Fruit fly (Drosophila melanogaster) whole organism, embryonic: ENCODE data around the gene Pgd.
A peak's percentile ranks its signal among the peaks of the same experiment; 100 is the strongest.

ENCODE experiments used
- Aef1 ChIP-seq: fragments of 200-800 bp; sonication (Bioruptor generic); IDR thresholded peaks from 3 replicates; pipeline ENCODE4 v1.3.6; 2022; ENCODE audit warnings: missing biosample characterization, missing genetic modification characterization
- Awh ChIP-seq: fragments of 200-800 bp; sonication (Bioruptor generic); IDR thresholded peaks from 2 replicates; pipeline ENCODE4, ENCODE4 v1.3.6; 2022; ENCODE audit warnings: missing biosample characterization, missing genetic modification characterization
- Bgb ChIP-seq: fragments of 200-800 bp; sonication (Bioruptor generic); IDR thresholded peaks from 2 replicates; pipeline ENCODE4 v1.3.6; 2022; ENCODE audit warnings: missing biosample characterization, missing genetic modification characterization; ENCODE audit not compliant: partially characterized antibody
- CG10321 ChIP-seq: fragments of 200-800 bp; sonication (Bioruptor generic); IDR thresholded peaks from 2 replicates; pipeline ENCODE4 v1.3.6; 2022; ENCODE audit warnings: missing biosample characterization, missing genetic modification characterization
- CG11696 ChIP-seq: fragments of 200-800 bp; sonication (Bioruptor generic); IDR thresholded peaks from 2 replicates; pipeline ENCODE4 v1.3.6; 2022; ENCODE audit warnings: missing biosample characterization, missing genetic modification characterization
- CG13894 ChIP-seq: fragments of 200-800 bp; sonication (Bioruptor generic); optimal IDR thresholded peaks from 3 replicates; lab custom pipeline; 2018; ENCODE audit warnings: missing biosample characterization, mild to moderate bottlenecking, missing genetic modification characterization, moderate library complexity
- CG15479 ChIP-seq: fragments of 200-800 bp; sonication (Bioruptor generic); optimal IDR thresholded peaks from 3 replicates; lab custom pipeline; 2019; ENCODE audit warnings: missing biosample characterization, mild to moderate bottlenecking, missing genetic modification characterization, moderate library complexity
- CG15601 ChIP-seq: fragments of 200-800 bp; sonication (Bioruptor generic); optimal IDR thresholded peaks from 3 replicates; lab custom pipeline; 2019; ENCODE audit warnings: missing biosample characterization, mild to moderate bottlenecking, missing genetic modification characterization, moderate library complexity
- CG18476 ChIP-seq: fragments of 200-800 bp; sonication (Bioruptor generic); optimal IDR thresholded peaks from 2 replicates; lab custom pipeline; 2016; ENCODE audit warnings: missing biosample characterization, mild to moderate bottlenecking, missing genetic modification characterization
- CG2202 ChIP-seq: fragments of 200-800 bp; sonication (Bioruptor generic); optimal IDR thresholded peaks from 2 replicates; lab custom pipeline; 2018; ENCODE audit warnings: missing biosample characterization, mild to moderate bottlenecking, missing genetic modification characterization
- CG2712 ChIP-seq: fragments of 200-800 bp; optimal IDR thresholded peaks from 3 replicates; lab custom pipeline; 2019; ENCODE audit warnings: missing biosample characterization, mild to moderate bottlenecking, missing genetic modification characterization, moderate library complexity
- CG32532 ChIP-seq: fragments of 200-800 bp; sonication (Bioruptor generic); IDR thresholded peaks from 2 replicates; pipeline ENCODE4 v1.3.6; 2022; ENCODE audit warnings: missing biosample characterization, missing genetic modification characterization
- CG4282 ChIP-seq: fragments of 200-800 bp; sonication (Bioruptor generic); optimal IDR thresholded peaks from 2 replicates; lab custom pipeline; 2016; ENCODE audit warnings: missing biosample characterization, missing genetic modification characterization
- CG4360 ChIP-seq: fragments of 200-800 bp; sonication (Bioruptor generic); IDR thresholded peaks from 2 replicates; pipeline ENCODE4 v1.3.6; 2022; ENCODE audit warnings: missing biosample characterization, missing genetic modification characterization
- CG4617 ChIP-seq: fragments of 200-800 bp; sonication (Bioruptor generic); optimal IDR thresholded peaks from 3 replicates; lab custom pipeline; 2016; ENCODE audit warnings: missing biosample characterization, missing genetic modification characterization, borderline replicate concordance
- CG6254 ChIP-seq: fragments of 200-800 bp; sonication (Bioruptor generic); optimal IDR thresholded peaks from 3 replicates; lab custom pipeline; 2017; ENCODE audit warnings: mild to moderate bottlenecking, missing biosample characterization, missing genetic modification reagents, missing genetic modification characterization
- CoRest ChIP-seq: fragments of 200-800 bp; sonication (Bioruptor generic); optimal IDR thresholded peaks from 3 replicates; lab custom pipeline; 2018; ENCODE audit warnings: missing biosample characterization, mild to moderate bottlenecking, missing genetic modification characterization, moderate library complexity
- Dek ChIP-seq: fragments of 200-800 bp; sonication (Bioruptor generic); optimal IDR thresholded peaks from 3 replicates; lab custom pipeline; 2019; ENCODE audit warnings: missing biosample characterization, mild to moderate bottlenecking, missing genetic modification characterization, moderate library complexity
- Dll ChIP-seq: fragments of 200-800 bp; sonication (Bioruptor generic); IDR thresholded peaks from 4 replicates; pipeline ENCODE4 v1.3.6; 2022; ENCODE audit warnings: missing biosample characterization, missing genetic modification characterization; ENCODE audit not compliant: partially characterized antibody
- Fer3 ChIP-seq: fragments of 200-800 bp; sonication (Bioruptor generic); optimal IDR thresholded peaks from 2 replicates; lab custom pipeline; 2018; ENCODE audit warnings: missing biosample characterization, mild to moderate bottlenecking, missing genetic modification characterization, moderate library complexity
- HmgD ChIP-seq: fragments of 200-800 bp; sonication (Bioruptor generic); optimal IDR thresholded peaks from 3 replicates; lab custom pipeline; 2016; ENCODE audit warnings: missing biosample characterization, missing genetic modification characterization
- Lpt ChIP-seq: fragments of >200 bp; optimal IDR thresholded peaks from 2 replicates; lab custom pipeline; 2018; ENCODE audit warnings: missing biosample characterization, missing genetic modification characterization
- Myb ChIP-seq: fragments of 200-800 bp; sonication (Bioruptor generic); optimal IDR thresholded peaks from 2 replicates; lab custom pipeline; 2016; ENCODE audit warnings: missing biosample characterization, missing genetic modification characterization
- Neu2 ChIP-seq: fragments of 200-800 bp; sonication (Bioruptor generic); optimal IDR thresholded peaks from 3 replicates; lab custom pipeline; 2016; ENCODE audit warnings: missing biosample characterization, missing genetic modification characterization, borderline replicate concordance
- Optix ChIP-seq: fragments of 200-800 bp; sonication (Bioruptor generic); IDR thresholded peaks from 3 replicates; pipeline ENCODE4 v1.3.6; 2022; ENCODE audit warnings: missing biosample characterization, missing genetic modification characterization
- Rx ChIP-seq: fragments of 200-800 bp; sonication (Bioruptor generic); IDR thresholded peaks from 2 replicates; pipeline ENCODE4 v1.3.6; 2022; ENCODE audit warnings: missing biosample characterization, missing genetic modification characterization
- Scr ChIP-seq: fragments of 200-800 bp; sonication (Bioruptor generic); IDR thresholded peaks from 2 replicates; pipeline ENCODE4 v1.3.6; 2022; ENCODE audit warnings: missing biosample characterization, missing genetic modification characterization; ENCODE audit not compliant: partially characterized antibody
- Sry-β ChIP-seq: fragments of 200-800 bp; sonication (Bioruptor generic); optimal IDR thresholded peaks from 2 replicates; lab custom pipeline; 2018; ENCODE audit warnings: missing biosample characterization, mild to moderate bottlenecking, missing genetic modification characterization, moderate library complexity
- abd-A ChIP-seq: fragments of 200-800 bp; sonication (Bioruptor generic); optimal IDR thresholded peaks from 3 replicates; lab custom pipeline; 2019; ENCODE audit warnings: missing biosample characterization, mild to moderate bottlenecking, missing genetic modification characterization, moderate library complexity
- ac ChIP-seq: fragments of 200-800 bp; sonication (Bioruptor generic); optimal IDR thresholded peaks from 3 replicates; lab custom pipeline; 2017; ENCODE audit warnings: missing biosample characterization, mild to moderate bottlenecking, missing genetic modification characterization
- cato ChIP-seq: fragments of 200-800 bp; sonication (Bioruptor generic); optimal IDR thresholded peaks from 2 replicates; lab custom pipeline; 2016; ENCODE audit warnings: missing biosample characterization, missing genetic modification characterization, borderline replicate concordance
- cg ChIP-seq: fragments of 200-800 bp; sonication (Bioruptor generic); optimal IDR thresholded peaks from 3 replicates; lab custom pipeline; 2019; ENCODE audit warnings: missing biosample characterization, mild to moderate bottlenecking, missing genetic modification characterization, moderate library complexity
- esg ChIP-seq: fragments of 200-800 bp; sonication (Bioruptor generic); conservative IDR thresholded peaks from 2 replicates; pipeline ENCODE4 v1.3.6; 2022; ENCODE audit warnings: missing biosample characterization, missing genetic modification characterization
- eyg ChIP-seq: fragments of 200-800 bp; sonication (Bioruptor generic); optimal IDR thresholded peaks from 3 replicates; lab custom pipeline; 2016; ENCODE audit warnings: missing biosample characterization, missing genetic modification characterization
- gcm2 ChIP-seq: fragments of 200-800 bp; sonication (Bioruptor generic); optimal IDR thresholded peaks from 2 replicates; lab custom pipeline; 2016; ENCODE audit warnings: missing biosample characterization, missing genetic modification characterization
- gem ChIP-seq: fragments of 200-800 bp; sonication (Bioruptor generic); optimal IDR thresholded peaks from 2 replicates; lab custom pipeline; 2019; ENCODE audit warnings: missing biosample characterization, mild to moderate bottlenecking, missing genetic modification characterization, moderate library complexity
- hb ChIP-seq: fragments of 200-800 bp; sonication (Bioruptor generic); IDR thresholded peaks from 3 replicates; pipeline ENCODE4 v1.3.6; 2022; ENCODE audit warnings: missing biosample characterization, missing genetic modification characterization; ENCODE audit not compliant: partially characterized antibody
- hbn ChIP-seq: fragments of 200-800 bp; sonication (Bioruptor generic); IDR thresholded peaks from 2 replicates; pipeline ENCODE4 v1.3.6; 2022; ENCODE audit warnings: missing biosample characterization, missing genetic modification characterization; ENCODE audit not compliant: partially characterized antibody
- mirr ChIP-seq: fragments of 200-800 bp; sonication (Bioruptor generic); optimal IDR thresholded peaks from 3 replicates; lab custom pipeline; 2018; ENCODE audit warnings: missing biosample characterization, mild to moderate bottlenecking, missing genetic modification characterization
- nom ChIP-seq: fragments of 200-800 bp; sonication (Bioruptor generic); optimal IDR thresholded peaks from 2 replicates; lab custom pipeline; 2017; ENCODE audit warnings: missing biosample characterization, missing genetic modification characterization, mild to moderate bottlenecking, moderate library complexity, missing genetic modification reagents
- prd ChIP-seq, 3 experiments: fragments of >200 bp in 2 of 3; fragments of 200-800 bp in 1 of 3; sonication (Bioruptor generic) in 1 of 3; optimal IDR thresholded peaks in 2 of 3; IDR thresholded peaks in 1 of 3; 2 replicates in 2 of 3; 3 replicates in 1 of 3; pipeline versions ENCODE4 v1.3.6 to Lab custom; 2017 to 2022; ENCODE audit warnings: missing biosample characterization in 1 of 3, missing genetic modification characterization in 1 of 3
- psq ChIP-seq: fragments of 200-800 bp; sonication (Bioruptor generic); optimal IDR thresholded peaks from 2 replicates; lab custom pipeline; 2017; ENCODE audit warnings: missing biosample characterization, missing genetic modification characterization
- row ChIP-seq: fragments of 200-800 bp; sonication (Bioruptor generic); IDR thresholded peaks from 3 replicates; pipeline ENCODE4 v1.3.6; 2022; ENCODE audit warnings: missing biosample characterization, missing genetic modification characterization
- shn ChIP-seq: fragments of 200-800 bp; sonication (Bioruptor generic); optimal IDR thresholded peaks from 3 replicates; lab custom pipeline; 2016; ENCODE audit warnings: missing biosample characterization, missing genetic modification characterization
- stc ChIP-seq: fragments of 200-800 bp; sonication (Bioruptor generic); IDR thresholded peaks from 2 replicates; pipeline ENCODE4 v1.3.6; 2022; ENCODE audit warnings: missing biosample characterization, missing genetic modification characterization
- tio ChIP-seq: fragments of 200-800 bp; sonication (Bioruptor generic); optimal IDR thresholded peaks from 2 replicates; lab custom pipeline; 2017; ENCODE audit warnings: missing biosample characterization, missing genetic modification characterization, inconsistent platforms
- trem ChIP-seq: fragments of 200-800 bp; optimal IDR thresholded peaks from 3 replicates; lab custom pipeline; 2019; ENCODE audit warnings: missing biosample characterization, mild to moderate bottlenecking, missing genetic modification characterization, moderate library complexity
- trh ChIP-seq: fragments of 200-800 bp; sonication (Bioruptor generic); optimal IDR thresholded peaks from 2 replicates; lab custom pipeline; 2016; ENCODE audit warnings: missing biosample characterization, missing genetic modification characterization
- zfh2 ChIP-seq: fragments of 200-800 bp; sonication (Bioruptor generic); optimal IDR thresholded peaks from 2 replicates; lab custom pipeline; 2016; ENCODE audit warnings: missing biosample characterization, missing genetic modification characterization

The Pgd gene

dm6 chrX:2158668-2159163 is 13.8 kb downstream of the Pgd start, which contains the start of gene wapl (continued):
- no peak for TF ChIP-seq Optix (GFP tag; lab: Robert Waterston, UW)
- TF ChIP-seq CG4282 (GFP tag; lab: Kevin White, UChicago): no peak
- TF ChIP-seq Neu2 (GFP tag; lab: Kevin White, UChicago): no peak
- TF ChIP-seq CG11696: no peak
- TF ChIP-seq Rx (GFP tag; lab: Robert Waterston, UW): no peak
- TF ChIP-seq nom: peak; percentile 16
- TF ChIP-seq tio (GFP tag; lab: Kevin White, UChicago): no peak
- peak; percentile 67 for TF ChIP-seq Myb (GFP tag; lab: Kevin White, UChicago)
- TF ChIP-seq CG4360 (GFP tag; lab: Robert Waterston, UW): peak; percentile 76
- TF ChIP-seq esg (GFP tag; lab: Robert Waterston, UW): no peak
- TF ChIP-seq mirr: no peak
- peak; percentile 93 for TF ChIP-seq hb (GFP tag; lab: Robert Waterston, UW)
- TF ChIP-seq hbn (GFP tag; lab: Robert Waterston, UW): peak; percentile 92
- no peak for TF ChIP-seq shn (GFP tag; lab: Kevin White, UChicago)
- peak; percentile 94 for TF ChIP-seq Scr (GFP tag; lab: Robert Waterston, UW)
- no peak for TF ChIP-seq eyg (GFP tag; lab: Kevin White, UChicago)
- peak; percentile 89 for TF ChIP-seq CG4617 (GFP tag; lab: Kevin White, UChicago)
- TF ChIP-seq row (GFP tag; lab: Robert Waterston, UW): peak; percentile 59
- TF ChIP-seq stc (GFP tag; lab: Robert Waterston, UW): no peak
- no peak for TF ChIP-seq gem
- peak; percentile 6 for TF ChIP-seq CoRest (tag; lab: Kevin White, UChicago)
- peak; percentile 64 for TF ChIP-seq abd-A (tag; lab: Kevin White, UChicago)
- peak; percentile 94 for TF ChIP-seq Dll (GFP tag; lab: Robert Waterston, UW)
- no peak for TF ChIP-seq prd (optimal IDR thresholded peaks at IDR 0.05; lab: Kevin White, UChicago)
- peak; percentile 32; the same call in 1 of the 3 replicates for TF ChIP-seq prd (GFP tag; IDR thresholded peaks at IDR 0.05; lab: Robert Waterston, UW)
- no peak for TF ChIP-seq Lpt (GFP tag; lab: Kevin White, UChicago)
- TF ChIP-seq CG2712 (tag; lab: Kevin White, UChicago): peak; percentile 54
- peak; percentile 97 for TF ChIP-seq Bgb
- TF ChIP-seq ac (GFP tag; lab: Kevin White, UChicago): no peak
- no peak for TF ChIP-seq Awh (GFP tag; lab: Robert Waterston, UW)
- no peak for TF ChIP-seq CG6254 (GFP tag; lab: Kevin White, UChicago)
- TF ChIP-seq cato (GFP tag; lab: Kevin White, UChicago): no peak
- TF ChIP-seq trem (tag; lab: Kevin White, UChicago): peak; percentile 75
- no peak for TF ChIP-seq Fer3 (tag; lab: Kevin White, UChicago)
- 0 out of 2 replicates have a peak, but pooled peaks have one; percentile 47 for TF ChIP-seq CG32532 (GFP tag; lab: Robert Waterston, UW)
- TF ChIP-seq CG13894 (tag; lab: Kevin White, UChicago): peak; percentile 8
- peak; percentile 61 for TF ChIP-seq cg (GFP tag; lab: Kevin White, UChicago)
- peak; percentile 48 for TF ChIP-seq gcm2 (GFP tag; lab: Kevin White, UChicago)
- TF ChIP-seq CG10321: no peak; the same call in 1 of the 2 replicates
- TF ChIP-seq zfh2 (GFP tag; lab: Kevin White, UChicago): no peak
- TF ChIP-seq CG2202: peak; percentile 5
- peak; percentile 76 for TF ChIP-seq HmgD (GFP tag; lab: Kevin White, UChicago)
- TF ChIP-seq Aef1: no peak
- TF ChIP-seq Dek (tag; lab: Kevin White, UChicago): no peak
- TF ChIP-seq psq (GFP tag; lab: Kevin White, UChicago): no peak
- peak; percentile 11 for TF ChIP-seq CG15601 (tag; lab: Kevin White, UChicago)
- no peak for TF ChIP-seq Sry-β (GFP tag; lab: Kevin White, UChicago)
- TF ChIP-seq trh (GFP tag; lab: Kevin White, UChicago): no peak
- TF ChIP-seq CG18476 (GFP tag; lab: Kevin White, UChicago): no peak
- TF ChIP-seq CG15479: peak; percentile 51
